Worm (Caenorhabditis elegans) whole organism, early embryonic: Measurements from ENCODE around the gene clec-173.

Experiments used
- ama-1 ChIP-seq: fragments of 150-350 bp; optimal IDR thresholded peaks from 2 replicates; lab custom pipeline; 2014
- ceh-13 ChIP-seq: fragments of 200-800 bp; sonication (Bioruptor generic); optimal IDR thresholded peaks from 2 replicates; lab custom pipeline; 2018; ENCODE audit warnings: mild to moderate bottlenecking, missing genetic modification characterization, missing compliant biosample characterization
- ets-7 ChIP-seq: sonication (generic microtip); optimal IDR thresholded peaks from 2 replicates; lab custom pipeline; 2016; ENCODE audit warnings: missing genotype, missing genetic modification characterization, missing compliant biosample characterization
- flt-1 ChIP-seq: fragments of 200-800 bp; sonication (Bioruptor generic); IDR thresholded peaks from 2 replicates; pipeline ENCODE4 v1.3.6; 2022; ENCODE audit warnings: missing genetic modification characterization, missing compliant biosample characterization
- hmbx-1 ChIP-seq: sonication (generic microtip); optimal IDR thresholded peaks from 2 replicates; lab custom pipeline; 2016; ENCODE audit warnings: mild to moderate bottlenecking, missing genetic modification characterization, missing compliant biosample characterization
- hmg-4 ChIP-seq: fragments of 200-800 bp; sonication (Bioruptor generic); optimal IDR thresholded peaks from 2 replicates; lab custom pipeline; 2018; ENCODE audit warnings: mild to moderate bottlenecking, missing genetic modification characterization, missing compliant biosample characterization
- pes-1 ChIP-seq: fragments of 200-800 bp; sonication (Bioruptor generic); IDR thresholded peaks from 2 replicates; pipeline ENCODE4 v1.3.6; 2022; ENCODE audit warnings: missing genetic modification reagents, missing genetic modification characterization, missing compliant biosample characterization
- tbx-11 ChIP-seq: fragments of 200-800 bp; sonication (Bioruptor generic); IDR thresholded peaks from 2 replicates; pipeline ENCODE4 v1.3.6; 2022; ENCODE audit warnings: missing genetic modification characterization, missing compliant biosample characterization
- tbx-37 ChIP-seq: fragments of 200-800 bp; sonication (Bioruptor generic); conservative IDR thresholded peaks from 2 replicates; pipeline ENCODE4 v1.3.6; 2022; ENCODE audit warnings: missing genetic modification reagents, missing genetic modification characterization, missing compliant biosample characterization
- tra-4 ChIP-seq: sonication (generic microtip); optimal IDR thresholded peaks from 2 replicates; lab custom pipeline; 2017; ENCODE audit warnings: missing genetic modification characterization, missing compliant biosample characterization

DNA sequence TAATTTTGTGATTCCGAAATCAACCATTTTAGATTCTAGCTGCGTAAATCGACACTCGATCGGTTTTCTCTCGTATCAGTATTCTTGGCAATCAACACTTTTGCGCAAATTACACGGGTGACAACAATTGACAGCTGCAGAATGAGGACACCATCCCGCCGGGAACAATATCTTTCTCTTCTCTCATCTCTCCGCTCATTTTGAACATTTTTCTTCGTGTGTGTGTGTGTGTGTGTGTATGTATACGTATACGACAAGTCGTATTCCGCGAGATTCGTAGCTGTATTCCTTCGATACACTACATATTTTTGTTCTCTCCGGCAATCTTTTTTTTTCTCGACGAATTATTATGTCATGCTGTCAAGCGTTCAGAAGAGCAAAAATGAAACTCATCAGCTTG is 10.6 kb downstream of the clec-173 start:
- TF ChIP-seq tbx-11 (GFP tag; lab: Robert Waterston, UW) (no peak), ama-1 (no peak), pes-1 (GFP tag; lab: Robert Waterston, UW) (no peak), ceh-13 (GFP tag; lab: Kevin White, UChicago) (no peak), flt-1 (GFP tag; lab: Robert Waterston, UW) (no peak), ets-7 (tag; lab: Kevin White, UChicago) (no peak), hmg-4 (GFP tag; lab: Kevin White, UChicago) (no peak), tbx-37 (GFP tag; lab: Robert Waterston, UW) (no peak), hmbx-1 (tag; lab: Kevin White, UChicago) (no peak), tra-4 (tag; lab: Kevin White, UChicago) (no peak)
